2 fruit fly cellular contexts compared by ENCODE assay signal in the genomic region with DNA sequence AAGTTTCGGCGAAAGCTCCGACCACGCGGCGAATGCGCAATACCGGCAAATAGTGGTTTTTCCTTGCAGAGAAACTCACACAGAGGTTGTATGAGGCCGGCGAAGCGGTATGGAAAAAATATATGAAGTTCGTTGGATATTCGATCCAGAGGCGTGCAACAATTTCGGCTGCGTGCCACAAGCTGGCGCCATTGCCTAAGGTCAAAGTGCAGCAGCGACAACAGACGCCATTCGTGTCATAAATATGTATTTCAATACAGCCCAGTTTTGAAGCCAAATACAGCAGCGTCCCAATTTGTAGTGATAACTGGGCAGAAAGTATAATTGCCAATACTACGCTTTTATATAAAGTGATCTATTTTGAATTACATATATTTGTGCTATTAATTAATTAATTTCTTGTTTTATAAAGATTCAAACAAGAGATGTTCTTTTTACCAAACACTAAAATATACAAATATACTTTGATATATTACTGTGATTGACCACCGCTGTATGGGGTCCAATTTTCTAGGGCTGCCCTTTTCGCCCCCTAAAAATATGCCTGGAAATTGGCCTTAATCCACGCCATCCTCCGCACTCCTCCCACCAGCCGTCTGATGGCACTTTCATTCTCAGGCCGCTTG.
A peak's percentile ranks its signal among the peaks of the same experiment; 100 is the strongest.
TF ChIP-seq lines count a peak whose summit lies in the region.

No protein-coding gene starts in this region.

- no peak for TF ChIP-seq CTCF in whole organism, embryonic (GFP tag; optimal IDR thresholded peaks at IDR 0.05; lab: Kevin White, UChicago)

TF ChIP-seq in whole organism, embryonic, 481 proteins besides CTCF, POLR2A, EP300 and RAD21:
- no peak for TF ChIP-seq CG1647 (GFP tag; optimal IDR thresholded peaks at IDR 0.05; lab: Kevin White, UChicago)
- TF ChIP-seq CG18599 (GFP tag; optimal IDR thresholded peaks at IDR 0.05; lab: Kevin White, UChicago) = peak; percentile 63
- TF ChIP-seq lab (GFP tag; optimal IDR thresholded peaks at IDR 0.05; lab: Kevin White, UChicago) = peak; percentile 58
- peak; percentile 9 for TF ChIP-seq Sox100B (GFP tag; optimal IDR thresholded peaks at IDR 0.05; lab: Kevin White, UChicago)
- TF ChIP-seq CG13296 (GFP tag; optimal IDR thresholded peaks at IDR 0.05; lab: Kevin White, UChicago) = peak; percentile 26
- TF ChIP-seq dmrt99B (tag; optimal IDR thresholded peaks at IDR 0.05; lab: Kevin White, UChicago) = peak; percentile 31
- peak; percentile 38 for TF ChIP-seq Meics (GFP tag; optimal IDR thresholded peaks at IDR 0.05; lab: Kevin White, UChicago)
- 0 out of 2 replicates have a peak, but pooled peaks have one; percentile 35 for TF ChIP-seq Atf6 (GFP tag; IDR thresholded peaks at IDR 0.05; lab: Robert Waterston, UW)
- 0 out of 4 replicates have a peak, but pooled peaks have one; percentile 36 for TF ChIP-seq chinmo (GFP tag; IDR thresholded peaks at IDR 0.05; lab: Robert Waterston, UW; ENCODE audit: partially characterized antibody)
- peak; percentile 40 for TF ChIP-seq Fer1 (GFP tag; optimal IDR thresholded peaks at IDR 0.05; lab: Kevin White, UChicago)
- TF ChIP-seq CG12299 (tag; optimal IDR thresholded peaks at IDR 0.05; lab: Kevin White, UChicago) = no peak
- TF ChIP-seq Hr51 (GFP tag; optimal IDR thresholded peaks at IDR 0.05; lab: Kevin White, UChicago) = peak in 1 of 2 experiments; percentile 38
- TF ChIP-seq Scr (GFP tag; IDR thresholded peaks at IDR 0.05; lab: Robert Waterston, UW; ENCODE audit: partially characterized antibody) = no peak
- TF ChIP-seq phol (tag; optimal IDR thresholded peaks at IDR 0.05; lab: Kevin White, UChicago) = peak; percentile 10
- TF ChIP-seq Fer3 (tag; optimal IDR thresholded peaks at IDR 0.05; lab: Kevin White, UChicago) = peak; percentile 6
- 0 out of 2 replicates have a peak, but pooled peaks have one; percentile 18 for TF ChIP-seq E2f1 (GFP tag; IDR thresholded peaks at IDR 0.05; lab: Robert Waterston, UW)
- peak; percentile 26 for TF ChIP-seq CG2678 (tag; optimal IDR thresholded peaks at IDR 0.05; lab: Kevin White, UChicago)
- peak; percentile 26 for TF ChIP-seq Hmr (GFP tag; optimal IDR thresholded peaks at IDR 0.05; lab: Kevin White, UChicago)
- no peak for TF ChIP-seq CG18619 (GFP tag; optimal IDR thresholded peaks at IDR 0.05; lab: Kevin White, UChicago)
- TF ChIP-seq CG14965 (GFP tag; optimal IDR thresholded peaks at IDR 0.05; lab: Kevin White, UChicago; ENCODE audit: borderline replicate concordance) = no peak
- peak; percentile 35 for TF ChIP-seq CG11504 (tag; optimal IDR thresholded peaks at IDR 0.05; lab: Kevin White, UChicago)
- TF ChIP-seq bcd (GFP tag; optimal IDR thresholded peaks at IDR 0.05; lab: Kevin White, UChicago) = peak; percentile 13
- TF ChIP-seq bsh (GFP tag; optimal IDR thresholded peaks at IDR 0.05; lab: Kevin White, UChicago) = no peak
- no peak for TF ChIP-seq CrebB (tag; optimal IDR thresholded peaks at IDR 0.05; lab: Kevin White, UChicago)
- TF ChIP-seq grau (tag; optimal IDR thresholded peaks at IDR 0.05; lab: Kevin White, UChicago) = peak; percentile 5
- TF ChIP-seq CG17359 (tag; optimal IDR thresholded peaks at IDR 0.05; lab: Kevin White, UChicago) = peak; percentile 1
- TF ChIP-seq stc (GFP tag; IDR thresholded peaks at IDR 0.05; lab: Robert Waterston, UW) = no peak
- 0 out of 2 replicates have a peak, but pooled peaks have one; percentile 6 for TF ChIP-seq Ptx1 (GFP tag; IDR thresholded peaks at IDR 0.05; lab: Robert Waterston, UW)
- TF ChIP-seq CG3281 (GFP tag; optimal IDR thresholded peaks at IDR 0.05; lab: Kevin White, UChicago) = peak; percentile 27
- TF ChIP-seq gem (tag; optimal IDR thresholded peaks at IDR 0.05; lab: Kevin White, UChicago) = peak; percentile 24
- peak in 1 of 2 experiments; percentile 91 for TF ChIP-seq Hr78 (GFP tag; optimal IDR thresholded peaks at IDR 0.05; lab: Kevin White, UChicago)
- TF ChIP-seq ham (GFP tag; IDR thresholded peaks at IDR 0.05; lab: Robert Waterston, UW) = no peak
- TF ChIP-seq HHEX (GFP tag; optimal IDR thresholded peaks at IDR 0.05; lab: Kevin White, UChicago) = peak; percentile 27
- TF ChIP-seq scrt (GFP tag; optimal IDR thresholded peaks at IDR 0.05; lab: Kevin White, UChicago) = peak; percentile 4
- peak; percentile 16 for TF ChIP-seq CG10147 (GFP tag; optimal IDR thresholded peaks at IDR 0.05; lab: Kevin White, UChicago)

TF ChIP-seq in whole organism, prepupa, 60 proteins besides CTCF, POLR2A, EP300 and RAD21:
- TF ChIP-seq svp (GFP tag; lab: Kevin White, UChicago) = peak; percentile 18
- TF ChIP-seq CG8632 (GFP tag; optimal IDR thresholded peaks at IDR 0.05; lab: Kevin White, UChicago) = no peak
- TF ChIP-seq CG15336 (GFP tag; IDR thresholded peaks at IDR 0.05; lab: Robert Waterston, UW) = 0 out of 2 replicates have a peak, but pooled peaks have one; percentile 18
